Fruit fly (Drosophila melanogaster): ENCODE data around the gene crim.
A peak's percentile ranks its signal among the peaks of the same experiment; 100 is the strongest.

crim gene

dm6 chr3L:11703579-11703978, 7.6 kb downstream of the crim start (continued):
- no peak for TF ChIP-seq vnd (GFP tag; IDR thresholded peaks at IDR 0.05; ENCODE audit: partially characterized antibody)
- peak; percentile 22 for TF ChIP-seq cwo (GFP tag; optimal IDR thresholded peaks at IDR 0.05)
- TF ChIP-seq CG11247 (GFP tag; IDR thresholded peaks at IDR 0.05) = no peak
- no peak for TF ChIP-seq sens (GFP tag)
- TF ChIP-seq CG16779 (GFP tag; IDR thresholded peaks at IDR 0.05) = no peak
- no peak for TF ChIP-seq CG11398 (GFP tag; optimal IDR thresholded peaks at IDR 0.05)
- no peak for TF ChIP-seq run (tag; optimal IDR thresholded peaks at IDR 0.05)
- TF ChIP-seq CG13775 (GFP tag; optimal IDR thresholded peaks at IDR 0.05) = no peak
- no peak for TF ChIP-seq CG1792 (GFP tag; optimal IDR thresholded peaks at IDR 0.05)
- TF ChIP-seq CG3281 (GFP tag; optimal IDR thresholded peaks at IDR 0.05) = no peak
- TF ChIP-seq CG12071 (GFP tag; optimal IDR thresholded peaks at IDR 0.05) = no peak
- TF ChIP-seq danr (GFP tag; IDR thresholded peaks at IDR 0.05) = no peak
- no peak for TF ChIP-seq slp2 (GFP tag; optimal IDR thresholded peaks at IDR 0.05)
- TF ChIP-seq twi (tag; optimal IDR thresholded peaks at IDR 0.05) = peak; percentile 32
- TF ChIP-seq Hr78 (GFP tag; optimal IDR thresholded peaks at IDR 0.05) = peak in 1 of 2 experiments; percentile 18

dm6 chr3L:11701649-11702048, 9.5 kb downstream of the crim start:
- TF ChIP-seq Drgx (GFP tag; IDR thresholded peaks at IDR 0.05) (peak; percentile 43), CG4617 (GFP tag; optimal IDR thresholded peaks at IDR 0.05; ENCODE audit: borderline replicate concordance) (no peak), dysf (GFP tag; IDR thresholded peaks at IDR 0.05) (no peak)

dm6 chr3L:11699163-11699562, 12.0 kb downstream of the crim start, which contains the start of gene Dnai2:
Gene Dnai2, minus strand, starts transcription at chr3L:11699263.
- TF ChIP-seq CG14860 (GFP tag; IDR thresholded peaks at IDR 0.05; ENCODE audit: partially characterized antibody) (no peak), Med (GFP tag) (peak; percentile 33)

- TF ChIP-seq CoRest (tag; optimal IDR thresholded peaks at IDR 0.05) (peak; percentile 77), CHES-1-like (GFP tag; optimal IDR thresholded peaks at IDR 0.05) (peak; percentile 79), Ets97D (GFP tag; optimal IDR thresholded peaks at IDR 0.05) (peak; percentile 90), Sin3A (optimal IDR thresholded peaks at IDR 0.05) (peak; percentile 55), Poxn (GFP tag; IDR thresholded peaks at IDR 0.05) (0 out of 2 replicates have a peak, but pooled peaks have one; percentile 19), CG14441 (GFP tag; IDR thresholded peaks at IDR 0.05) (peak; percentile 90), bab2 (GFP tag; optimal IDR thresholded peaks at IDR 0.05) (peak; percentile 93), Antp (GFP tag; optimal IDR thresholded peaks at IDR 0.05) (peak; percentile 89), BEAF-32 (GFP tag; optimal IDR thresholded peaks at IDR 0.05) (peak; percentile 30), CG12155 (GFP tag; optimal IDR thresholded peaks at IDR 0.05) (peak; percentile 58), Eip74EF (GFP tag; optimal IDR thresholded peaks at IDR 0.05) (peak in 1 of 2 experiments; percentile 88), CG7556 (GFP tag; optimal IDR thresholded peaks at IDR 0.05) (peak; percentile 82), aop (GFP tag; IDR thresholded peaks at IDR 0.05) (peak; percentile 53; the same call in 1 of the 2 replicates), Dip2 (GFP tag; IDR thresholded peaks at IDR 0.05) (no peak), CrebB (tag; optimal IDR thresholded peaks at IDR 0.05) (peak; percentile 78), CG10147 (GFP tag; optimal IDR thresholded peaks at IDR 0.05) (peak; percentile 46), CG1024 (GFP tag; IDR thresholded peaks at IDR 0.05) (peak; percentile 74), CG1832 (GFP tag; optimal IDR thresholded peaks at IDR 0.05) (no peak), CG10321 (GFP tag; IDR thresholded peaks at IDR 0.05) (peak; percentile 48; the same call in 1 of the 2 replicates), H2.0 (GFP tag; IDR thresholded peaks at IDR 0.05) (peak; percentile 77), Bdp1 (GFP tag; optimal IDR thresholded peaks at IDR 0.05) (peak; percentile 75), zfh2 (GFP tag; optimal IDR thresholded peaks at IDR 0.05) (peak; percentile 52), NC2α (GFP tag; optimal IDR thresholded peaks at IDR 0.05) (peak; percentile 79), pzg (GFP tag; optimal IDR thresholded peaks at IDR 0.05) (peak; percentile 86), bbx (GFP tag; IDR thresholded peaks at IDR 0.05; ENCODE audit: partially characterized antibody) (peak; percentile 57)
Observed at dm6 chr3L:11696294-11697116, 14.7 kb downstream of the crim start, which contains the start of gene Dph1. Gene Dph1, minus strand, starts transcription at chr3L:11696963.

Data from whole organism, embryonic.